Fruit fly (Drosophila melanogaster) whole organism, embryonic: ENCODE measurements around the gene CG10602.

Source experiments
- Blimp-1 ChIP-seq: fragments of 200-800 bp; sonication (Bioruptor generic); optimal IDR thresholded peaks from 3 replicates; lab custom pipeline; 2018; ENCODE audit warnings: missing biosample characterization, missing genetic modification characterization, mild to moderate bottlenecking, moderate library complexity, missing genetic modification reagents
- C15 ChIP-seq: fragments of 200-800 bp; sonication (Bioruptor generic); IDR thresholded peaks from 3 replicates; pipeline ENCODE4 v1.3.6; 2022; ENCODE audit warnings: missing biosample characterization, missing genetic modification characterization
- CG13296 ChIP-seq: fragments of 200-800 bp; sonication (Bioruptor generic); optimal IDR thresholded peaks from 3 replicates; lab custom pipeline; 2018; ENCODE audit warnings: missing biosample characterization, mild to moderate bottlenecking, missing genetic modification characterization
- CG17912 ChIP-seq: fragments of 200-800 bp; sonication (Bioruptor generic); optimal IDR thresholded peaks from 2 replicates; lab custom pipeline; 2018; ENCODE audit warnings: missing biosample characterization, mild to moderate bottlenecking, missing genetic modification characterization
- Nf-YB ChIP-seq: fragments of 200-800 bp; sonication (Bioruptor generic); optimal IDR thresholded peaks from 3 replicates; lab custom pipeline; 2019; ENCODE audit warnings: missing biosample characterization, mild to moderate bottlenecking, missing genetic modification characterization, moderate library complexity
- chn ChIP-seq: fragments of 200-800 bp; sonication (Bioruptor generic); optimal IDR thresholded peaks from 2 replicates; lab custom pipeline; 2016; ENCODE audit warnings: missing biosample characterization, missing genetic modification characterization
- insv ChIP-seq, 2 experiments: fragments of 200-800 bp; sonication (Bioruptor generic); optimal IDR thresholded peaks; 3 replicates each; lab custom pipeline; 2016 to 2018; ENCODE audit warnings: missing biosample characterization in 2 of 2, missing genetic modification characterization in 2 of 2

dm6 chr2L:18906615-18907014, 47.6 kb upstream of the CG10602 start:
- TF ChIP-seq chn (no peak), Nf-YB (GFP tag; lab: Kevin White, UChicago) (no peak), insv (GFP tag; optimal IDR thresholded peaks at IDR 0.05; lab: Kevin White, UChicago) (no peak), C15 (GFP tag; lab: Robert Waterston, UW) (no peak), Blimp-1 (peak; percentile 67), CG13296 (GFP tag; lab: Kevin White, UChicago) (no peak), CG17912 (GFP tag; lab: Kevin White, UChicago) (no peak)
